Worm (Caenorhabditis elegans): Measurements from ENCODE around the gene C03H5.5.

Gene C03H5.5

ce11 chrII:410832-411231 lies 25.7 kb upstream of the C03H5.5 start, which contains the start of the genes dnsn-1 and C24H12.4 (continued):
- TF ChIP-seq hlh-6 (tag; optimal IDR thresholded peaks at IDR 0.05) (no peak), pros-1 (tag; optimal IDR thresholded peaks at IDR 0.05) (peak; percentile 2), ceh-22 (tag; optimal IDR thresholded peaks at IDR 0.05) (no peak), T23F11.4 (GFP tag; optimal IDR thresholded peaks at IDR 0.05) (no peak), ceh-2 (tag; optimal IDR thresholded peaks at IDR 0.05) (no peak), unc-86 (tag; optimal IDR thresholded peaks at IDR 0.05) (no peak), madf-2 (tag; optimal IDR thresholded peaks at IDR 0.05) (no peak), fax-1 (tag; optimal IDR thresholded peaks at IDR 0.05) (no peak), F13H6.1 (tag; optimal IDR thresholded peaks at IDR 0.05) (no peak), sdc-2 (tag; optimal IDR thresholded peaks at IDR 0.05) (no peak), Y22D7AL.16 (tag; optimal IDR thresholded peaks at IDR 0.05) (no peak), dmd-4 (tag; optimal IDR thresholded peaks at IDR 0.05; ENCODE audit: borderline replicate concordance) (no peak), tbx-2 (tag; optimal IDR thresholded peaks at IDR 0.05) (peak; percentile 55), npax-4 (tag; optimal IDR thresholded peaks at IDR 0.05) (no peak), pag-3 (tag; optimal IDR thresholded peaks at IDR 0.05; ENCODE audit: borderline replicate concordance) (no peak), ceh-30 (tag; optimal IDR thresholded peaks at IDR 0.05) (peak; percentile 91), odd-2 (tag; optimal IDR thresholded peaks at IDR 0.05) (no peak), hlh-8 (tag; optimal IDR thresholded peaks at IDR 0.05) (no peak), pqm-1 (tag; optimal IDR thresholded peaks at IDR 0.05) (no peak), ceh-24 (tag; optimal IDR thresholded peaks at IDR 0.05) (no peak), nhr-232 (tag; optimal IDR thresholded peaks at IDR 0.05) (no peak), ceh-9 (tag; optimal IDR thresholded peaks at IDR 0.05) (no peak), fkh-10 (GFP tag; optimal IDR thresholded peaks at IDR 0.05) (no peak)

- no peak for TF ChIP-seq unc-42 (tag; optimal IDR thresholded peaks at IDR 0.05)
- TF ChIP-seq pros-1 (tag; optimal IDR thresholded peaks at IDR 0.05) = no peak
- no peak for TF ChIP-seq zip-5 (tag; optimal IDR thresholded peaks at IDR 0.05)
- TF ChIP-seq sox-2 (GFP tag; IDR thresholded peaks at IDR 0.05) = no peak
- TF ChIP-seq hlh-8 (tag; optimal IDR thresholded peaks at IDR 0.05) = no peak
- no peak for TF ChIP-seq npax-4 (tag; optimal IDR thresholded peaks at IDR 0.05)
- TF ChIP-seq ceh-18 (tag; optimal IDR thresholded peaks at IDR 0.05) = no peak
- TF ChIP-seq tbx-7 (tag; optimal IDR thresholded peaks at IDR 0.05) = no peak
- TF ChIP-seq C08G9.2 (tag; optimal IDR thresholded peaks at IDR 0.05) = no peak
Measured at ce11 chrII:402435-402834, 17.3 kb upstream of the C03H5.5 start, which contains the start of gene clec-10. clec-10 (plus strand) TSS chrII:402678.

ce11 chrII:401211-401610 lies 16.1 kb upstream of the C03H5.5 start:
- TF ChIP-seq nfya-1 (tag; optimal IDR thresholded peaks at IDR 0.05) = peak; percentile 8
- TF ChIP-seq pha-4 (tag; optimal IDR thresholded peaks at IDR 0.05) = no peak
- no peak for TF ChIP-seq ztf-16 (tag; optimal IDR thresholded peaks at IDR 0.05)
- no peak for TF ChIP-seq elt-4 (tag; optimal IDR thresholded peaks at IDR 0.05)
- no peak for TF ChIP-seq tbx-2 (tag; optimal IDR thresholded peaks at IDR 0.05)
- no peak for TF ChIP-seq F13H6.1 (tag; optimal IDR thresholded peaks at IDR 0.05)
- TF ChIP-seq npax-4 (tag; optimal IDR thresholded peaks at IDR 0.05) = no peak
- peak; percentile 41 for TF ChIP-seq unc-42 (tag; optimal IDR thresholded peaks at IDR 0.05)
- no peak for TF ChIP-seq ceh-45 (GFP tag; IDR thresholded peaks at IDR 0.05)
- no peak for TF ChIP-seq rnt-1 (tag; optimal IDR thresholded peaks at IDR 0.05)
- no peak for TF ChIP-seq ceh-18 (tag; optimal IDR thresholded peaks at IDR 0.05)
- no peak for TF ChIP-seq C38D4.7 (GFP tag; optimal IDR thresholded peaks at IDR 0.05)
- TF ChIP-seq nhr-232 (tag; optimal IDR thresholded peaks at IDR 0.05) = no peak
- TF ChIP-seq unc-3 (GFP tag; conservative IDR thresholded peaks at IDR 0.05) = 0 out of 2 replicates have a peak, but pooled peaks have one; percentile 7
- peak; percentile 63 for TF ChIP-seq unc-3 (tag; optimal IDR thresholded peaks at IDR 0.05)
- TF ChIP-seq odd-2 (tag; optimal IDR thresholded peaks at IDR 0.05) = no peak
- TF ChIP-seq ceh-22 (tag; optimal IDR thresholded peaks at IDR 0.05) = no peak
- no peak for TF ChIP-seq ceh-2 (tag; optimal IDR thresholded peaks at IDR 0.05)
- no peak for TF ChIP-seq K09A11.1 (tag; optimal IDR thresholded peaks at IDR 0.05; ENCODE audit: insufficient read depth)
- TF ChIP-seq pha-2 (tag; optimal IDR thresholded peaks at IDR 0.05) = no peak
- TF ChIP-seq hlh-8 (tag; optimal IDR thresholded peaks at IDR 0.05) = no peak
- TF ChIP-seq gmeb-2 (tag; optimal IDR thresholded peaks at IDR 0.05) = no peak
- no peak for TF ChIP-seq ama-1 (optimal IDR thresholded peaks at IDR 0.05)
- TF ChIP-seq ceh-19 (GFP tag; optimal IDR thresholded peaks at IDR 0.05) = no peak
- no peak for TF ChIP-seq pros-1 (tag; optimal IDR thresholded peaks at IDR 0.05)
- no peak for TF ChIP-seq ahr-1 (tag; optimal IDR thresholded peaks at IDR 0.05)
- no peak for TF ChIP-seq ceh-48 (tag; optimal IDR thresholded peaks at IDR 0.05)
- TF ChIP-seq sox-2 (GFP tag; IDR thresholded peaks at IDR 0.05) = no peak
- TF ChIP-seq tbx-7 (tag; optimal IDR thresholded peaks at IDR 0.05) = no peak
- peak; percentile 9 for TF ChIP-seq ceh-31 (tag; optimal IDR thresholded peaks at IDR 0.05)
